Fruit fly (Drosophila melanogaster): ENCODE data around the gene Spn77Bc.

DNA sequence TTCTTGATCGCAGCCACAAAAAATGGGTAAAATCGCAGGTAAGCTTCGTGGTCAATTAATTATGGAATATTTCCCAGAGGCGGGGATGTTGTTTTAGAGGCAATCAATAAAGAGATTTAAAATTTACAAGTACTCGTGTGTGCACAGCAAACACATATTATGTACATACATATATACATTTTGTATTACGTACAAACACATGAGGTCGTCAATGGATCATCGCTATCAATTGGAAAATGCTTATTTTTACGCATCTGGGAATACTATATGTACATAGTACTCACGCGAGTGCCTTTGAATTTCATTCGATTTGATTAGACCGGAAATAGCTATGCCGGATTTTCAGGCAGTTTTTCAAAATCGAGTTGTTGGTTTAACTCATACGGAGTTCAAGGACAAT, 24.7 kb upstream of the Spn77Bc start:
- TF ChIP-seq CG30403 (GFP tag; optimal IDR thresholded peaks at IDR 0.05) (no peak), CG8765 (GFP tag; IDR thresholded peaks at IDR 0.05) (no peak), CG6272 (GFP tag; IDR thresholded peaks at IDR 0.05) (no peak), CG1602 (GFP tag; optimal IDR thresholded peaks at IDR 0.05) (no peak), CG12104 (GFP tag; optimal IDR thresholded peaks at IDR 0.05) (no peak), ERR (GFP tag; optimal IDR thresholded peaks at IDR 0.05) (no peak), CG11398 (GFP tag; optimal IDR thresholded peaks at IDR 0.05) (no peak), CG18599 (GFP tag; optimal IDR thresholded peaks at IDR 0.05) (no peak), CG7963 (GFP tag; IDR thresholded peaks at IDR 0.05; ENCODE audit: partially characterized antibody) (no peak), CG8478 (optimal IDR thresholded peaks at IDR 0.05) (no peak), gt (GFP tag; IDR thresholded peaks at IDR 0.05) (no peak), CG14050 (GFP tag; IDR thresholded peaks at IDR 0.05) (no peak)
